Fruit fly (Drosophila melanogaster) whole organism, adult: ENCODE data around the gene CG10862.

ENCODE experiments used
- CG12768 ChIP-seq: fragments of 200-800 bp; sonication (Bioruptor generic); optimal IDR thresholded peaks from 2 replicates; lab custom pipeline; 2017; ENCODE audit warnings: missing biosample characterization, missing genetic modification characterization, mild to moderate bottlenecking, moderate library complexity, missing genetic modification reagents
- CG14711 ChIP-seq: fragments of 200-800 bp; sonication (Bioruptor generic); optimal IDR thresholded peaks from 2 replicates; lab custom pipeline; 2018; ENCODE audit warnings: missing biosample characterization, mild to moderate bottlenecking, missing genetic modification characterization, moderate library complexity
- CG1620 ChIP-seq: fragments of 200-800 bp; sonication (Bioruptor generic); optimal IDR thresholded peaks from 2 replicates; lab custom pipeline; 2016; ENCODE audit warnings: missing biosample characterization, missing genetic modification characterization
- CG33017 ChIP-seq: fragments of 200-800 bp; sonication (Bioruptor generic); optimal IDR thresholded peaks from 2 replicates; lab custom pipeline; 2018; ENCODE audit warnings: missing biosample characterization, mild to moderate bottlenecking, missing genetic modification characterization, moderate library complexity
- CG5204 ChIP-seq: fragments of 200-800 bp; sonication (Bioruptor generic); optimal IDR thresholded peaks from 2 replicates; lab custom pipeline; 2016; ENCODE audit warnings: missing biosample characterization, missing genetic modification characterization
- CG7045 ChIP-seq: fragments of 200-800 bp; sonication (Bioruptor generic); optimal IDR thresholded peaks from 2 replicates; lab custom pipeline; 2017; ENCODE audit warnings: missing biosample characterization, mild to moderate bottlenecking, missing genetic modification characterization
- CG7101 ChIP-seq: fragments of 200-800 bp; sonication (Bioruptor generic); optimal IDR thresholded peaks from 2 replicates; lab custom pipeline; 2018; ENCODE audit warnings: missing biosample characterization, mild to moderate bottlenecking, missing genetic modification characterization, moderate library complexity
- Clk ChIP-seq: fragments of 200-800 bp; sonication (Bioruptor generic); optimal IDR thresholded peaks from 2 replicates; lab custom pipeline; 2017; ENCODE audit warnings: missing biosample characterization, missing genetic modification characterization
- Crg-1 ChIP-seq: fragments of 200-800 bp; sonication (Bioruptor generic); optimal IDR thresholded peaks from 2 replicates; lab custom pipeline; 2016; ENCODE audit warnings: missing biosample characterization, missing genetic modification characterization
- Hr96 ChIP-seq: fragments of 200-800 bp; sonication (Bioruptor generic); optimal IDR thresholded peaks from 2 replicates; lab custom pipeline; 2016; ENCODE audit warnings: missing biosample characterization, missing genetic modification characterization
- Mnt ChIP-seq: fragments of 200-800 bp; sonication (Bioruptor generic); optimal IDR thresholded peaks from 2 replicates; lab custom pipeline; 2016; ENCODE audit warnings: missing biosample characterization, mild to moderate bottlenecking, missing genetic modification characterization
- bab1 ChIP-seq: fragments of 200-800 bp; sonication (Bioruptor generic); optimal IDR thresholded peaks from 3 replicates; lab custom pipeline; 2019; ENCODE audit warnings: missing biosample characterization, mild to moderate bottlenecking, missing genetic modification characterization, moderate library complexity
- cnc ChIP-seq, 2 experiments: fragments of >200 bp; optimal IDR thresholded peaks; 2 replicates each; lab custom pipeline; 2017
- kay ChIP-seq: fragments of 200-800 bp; sonication (Bioruptor generic); peaks from one replicate; lab custom pipeline; 2016; ENCODE audit warnings: missing biosample characterization, missing genetic modification characterization, borderline replicate concordance
- ovo ChIP-seq: fragments of 200-800 bp; sonication (Bioruptor generic); optimal IDR thresholded peaks from 2 replicates; lab custom pipeline; 2016; ENCODE audit warnings: missing biosample characterization, missing genetic modification characterization
- pad ChIP-seq: fragments of 200-800 bp; sonication (Bioruptor generic); optimal IDR thresholded peaks from 3 replicates; lab custom pipeline; 2017; ENCODE audit warnings: missing biosample characterization, missing genetic modification characterization, mild to moderate bottlenecking, moderate library complexity, missing genetic modification reagents
- tj ChIP-seq: fragments of 200-800 bp; sonication (Bioruptor generic); optimal IDR thresholded peaks from 3 replicates; lab custom pipeline; 2017; ENCODE audit warnings: missing biosample characterization, mild to moderate bottlenecking, missing genetic modification characterization, moderate library complexity
- toe ChIP-seq: fragments of 200-800 bp; sonication (Bioruptor generic); optimal IDR thresholded peaks from 2 replicates; lab custom pipeline; 2016; ENCODE audit warnings: missing biosample characterization, missing genetic modification characterization

Gene CG10862

dm6 chr3L:3657897-3658296 is 3.3 kb upstream of the CG10862 start:
- TF ChIP-seq CG14711 (tag; lab: Kevin White, UChicago) (no peak), Clk (GFP tag; lab: Kevin White, UChicago) (no peak), CG7045 (GFP tag; lab: Kevin White, UChicago) (no peak), kay (GFP tag; lab: Kevin White, UChicago) (no peak), CG12768 (GFP tag; lab: Kevin White, UChicago) (no peak), Crg-1 (GFP tag; lab: Kevin White, UChicago) (no peak), Mnt (GFP tag; lab: Kevin White, UChicago) (no peak), pad (no peak), CG5204 (no peak), cnc (optimal IDR thresholded peaks at IDR 0.05; lab: Kevin White, UChicago) (no peak), toe (no peak), tj (GFP tag; lab: Kevin White, UChicago) (no peak), ovo (GFP tag; lab: Kevin White, UChicago) (no peak), CG1620 (GFP tag; lab: Kevin White, UChicago) (no peak)

DNA sequence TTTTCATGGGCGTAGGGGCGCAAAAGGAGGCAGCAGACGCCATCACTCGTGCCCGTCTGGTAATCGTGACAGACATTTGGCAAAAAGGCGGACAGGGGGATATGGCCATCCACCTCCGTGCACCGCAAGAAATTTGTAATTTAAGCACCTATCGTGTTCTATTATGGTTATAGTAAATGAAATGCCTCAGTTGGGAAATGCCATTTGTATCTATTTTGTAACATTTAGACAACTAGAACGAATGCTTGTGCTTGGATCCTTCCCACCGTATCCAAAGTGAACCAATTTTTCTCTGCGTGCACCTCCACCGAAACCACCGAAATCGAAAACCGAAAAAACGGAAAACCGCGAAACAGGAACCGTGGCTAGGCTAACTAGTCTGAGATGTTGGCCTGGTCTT is 2.3 kb upstream of the CG10862 start:
- no peak for TF ChIP-seq kay (GFP tag; lab: Kevin White, UChicago)
- no peak for TF ChIP-seq ovo (GFP tag; lab: Kevin White, UChicago)
- no peak for TF ChIP-seq CG1620 (GFP tag; lab: Kevin White, UChicago)
- no peak for TF ChIP-seq toe
- no peak for TF ChIP-seq CG14711 (tag; lab: Kevin White, UChicago)
- TF ChIP-seq CG7101 (tag; lab: Kevin White, UChicago) = no peak
- TF ChIP-seq Mnt (GFP tag; lab: Kevin White, UChicago) = no peak

DNA sequence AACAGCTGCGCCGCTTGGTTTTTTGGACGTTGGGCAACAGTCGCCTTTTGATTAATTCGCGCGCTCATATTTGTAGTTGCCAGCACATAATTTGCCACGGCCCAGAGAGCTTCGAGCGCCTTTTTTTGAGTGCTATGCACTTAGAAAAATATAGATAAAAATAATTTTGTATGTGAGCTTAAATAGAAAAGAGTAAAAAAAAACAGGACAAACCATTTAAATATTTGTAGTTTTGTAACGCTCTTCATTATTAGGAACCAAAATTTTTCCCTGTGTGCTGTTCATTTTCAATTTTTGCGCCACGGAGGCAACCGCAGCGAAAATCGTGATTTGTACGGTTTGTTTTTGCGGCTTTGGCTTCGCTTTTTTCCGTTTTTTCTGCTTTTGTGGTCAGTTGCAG is 5.0 kb downstream of the CG10862 start:
- TF ChIP-seq Crg-1 (GFP tag; lab: Kevin White, UChicago) (no peak), cnc (optimal IDR thresholded peaks at IDR 0.05; lab: Kevin White, UChicago) (no peak), CG7045 (GFP tag; lab: Kevin White, UChicago) (no peak), pad (no peak), toe (no peak), CG5204 (no peak)

- TF ChIP-seq toe = no peak
- TF ChIP-seq Hr96 (GFP tag; lab: Kevin White, UChicago) = no peak
These were observed 8.2 kb downstream of the CG10862 start for dm6 chr3L:3646361-3646759.

DNA sequence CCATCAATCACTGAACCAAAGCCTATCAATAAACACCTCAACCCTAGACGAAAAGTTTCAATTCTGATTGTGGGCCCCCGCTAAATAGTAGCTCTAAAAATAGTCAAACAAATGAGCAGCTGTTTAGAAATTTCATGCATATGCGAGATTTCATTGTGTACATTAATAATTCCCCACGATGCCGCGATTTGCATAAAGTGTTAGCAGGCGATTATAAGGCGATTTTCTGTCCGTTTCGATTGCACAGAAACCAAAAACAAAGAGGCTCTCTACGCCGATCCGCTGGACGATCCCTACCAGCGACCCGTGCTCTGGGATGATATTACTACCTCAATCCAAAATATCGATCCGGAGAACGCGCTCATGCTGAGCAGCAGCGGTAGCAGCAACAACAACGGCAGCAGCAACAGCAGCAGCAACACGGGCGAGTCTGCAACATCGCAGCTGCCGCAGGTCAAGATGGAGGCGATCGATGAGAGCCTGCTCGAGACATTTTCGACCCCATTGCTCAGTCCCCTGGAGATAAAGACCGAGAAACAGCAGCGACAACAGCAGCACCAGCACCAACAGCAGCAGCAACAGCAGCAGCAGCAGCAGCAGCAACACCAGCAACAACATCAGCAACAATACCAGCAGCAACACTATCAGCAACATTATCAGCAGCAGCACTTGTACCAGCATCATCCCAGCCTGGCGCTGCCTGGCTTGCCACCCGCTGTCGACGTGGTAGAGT is 8.8 kb downstream of the CG10862 start:
- TF ChIP-seq CG7045 (GFP tag; lab: Kevin White, UChicago) (no peak), Mnt (GFP tag; lab: Kevin White, UChicago) (no peak), toe (no peak), Crg-1 (GFP tag; lab: Kevin White, UChicago) (no peak), Clk (GFP tag; lab: Kevin White, UChicago) (no peak), CG1620 (GFP tag; lab: Kevin White, UChicago) (no peak), CG12768 (GFP tag; lab: Kevin White, UChicago) (no peak), ovo (GFP tag; lab: Kevin White, UChicago) (no peak), kay (GFP tag; lab: Kevin White, UChicago) (no peak), Hr96 (GFP tag; lab: Kevin White, UChicago) (no peak), CG5204 (no peak), tj (GFP tag; lab: Kevin White, UChicago) (no peak), pad (no peak)

dm6 chr3L:3644337-3645027 is 10.1 kb downstream of the CG10862 start:
- no peak for TF ChIP-seq CG33017
- no peak for TF ChIP-seq pad
- no peak for TF ChIP-seq Hr96 (GFP tag; lab: Kevin White, UChicago)
- no peak for TF ChIP-seq CG7101 (tag; lab: Kevin White, UChicago)
- no peak for TF ChIP-seq CG5204
- TF ChIP-seq cnc (optimal IDR thresholded peaks at IDR 0.05; lab: Kevin White, UChicago) = no peak

- TF ChIP-seq CG33017 = no peak
- no peak for TF ChIP-seq cnc (optimal IDR thresholded peaks at IDR 0.05; lab: Kevin White, UChicago)
These were observed 13.7 kb downstream of the CG10862 start for dm6 chr3L:3640916-3641315.

- no peak for TF ChIP-seq Clk (GFP tag; lab: Kevin White, UChicago)
- no peak for TF ChIP-seq Mnt (GFP tag; lab: Kevin White, UChicago)
- no peak for TF ChIP-seq CG33017
- TF ChIP-seq CG1620 (GFP tag; lab: Kevin White, UChicago) = no peak
- no peak for TF ChIP-seq bab1
- no peak for TF ChIP-seq CG5204
- no peak for TF ChIP-seq ovo (GFP tag; lab: Kevin White, UChicago)
- no peak for TF ChIP-seq CG7101 (tag; lab: Kevin White, UChicago)
- no peak for TF ChIP-seq tj (GFP tag; lab: Kevin White, UChicago)
- no peak for TF ChIP-seq CG12768 (GFP tag; lab: Kevin White, UChicago)
- no peak for TF ChIP-seq CG7045 (GFP tag; lab: Kevin White, UChicago)
These were observed 15.2 kb downstream of the CG10862 start for dm6 chr3L:3639324-3639723.
